Fruit fly (Drosophila melanogaster) whole organism, embryonic: ENCODE results near the gene Ppt1.

Experiments used
- ATbp ChIP-seq: fragments of 200-800 bp; sonication (Bioruptor generic); optimal IDR thresholded peaks from 2 replicates; lab custom pipeline; 2017; ENCODE audit warnings: missing biosample characterization, mild to moderate bottlenecking, missing genetic modification characterization, missing genetic modification reagents
- Blimp-1 ChIP-seq: fragments of 200-800 bp; sonication (Bioruptor generic); optimal IDR thresholded peaks from 3 replicates; lab custom pipeline; 2018; ENCODE audit warnings: missing biosample characterization, missing genetic modification characterization, mild to moderate bottlenecking, moderate library complexity, missing genetic modification reagents
- CG10267 ChIP-seq: fragments of 200-800 bp; sonication (Bioruptor generic); optimal IDR thresholded peaks from 2 replicates; lab custom pipeline; 2018; ENCODE audit warnings: missing biosample characterization, mild to moderate bottlenecking, missing genetic modification characterization, moderate library complexity
- CG11247 ChIP-seq: fragments of 200-800 bp; sonication (Bioruptor generic); IDR thresholded peaks from 2 replicates; pipeline ENCODE4 v1.3.6; 2022; ENCODE audit warnings: missing biosample characterization, missing genetic modification characterization
- CG11504 ChIP-seq: fragments of 200-800 bp; sonication (Bioruptor generic); optimal IDR thresholded peaks from 3 replicates; lab custom pipeline; 2019; ENCODE audit warnings: missing biosample characterization, mild to moderate bottlenecking, missing genetic modification characterization, moderate library complexity
- CG12071 ChIP-seq: fragments of 200-800 bp; sonication (Bioruptor generic); optimal IDR thresholded peaks from 3 replicates; lab custom pipeline; 2018; ENCODE audit warnings: missing biosample characterization, mild to moderate bottlenecking, missing genetic modification characterization
- CG12391 ChIP-seq: fragments of 200-800 bp; sonication (Bioruptor generic); optimal IDR thresholded peaks from 3 replicates; lab custom pipeline; 2018; ENCODE audit warnings: missing biosample characterization, mild to moderate bottlenecking, missing genetic modification characterization, moderate library complexity
- CG12769 ChIP-seq: fragments of 200-800 bp; sonication (Bioruptor generic); optimal IDR thresholded peaks from 2 replicates; lab custom pipeline; 2019; ENCODE audit warnings: missing biosample characterization, mild to moderate bottlenecking, missing genetic modification characterization, moderate library complexity
- CG13775 ChIP-seq: fragments of 200-800 bp; sonication (Bioruptor generic); optimal IDR thresholded peaks from 3 replicates; lab custom pipeline; 2017; ENCODE audit warnings: missing biosample characterization, mild to moderate bottlenecking, missing genetic modification characterization
- CG13894 ChIP-seq: fragments of 200-800 bp; sonication (Bioruptor generic); optimal IDR thresholded peaks from 3 replicates; lab custom pipeline; 2018; ENCODE audit warnings: missing biosample characterization, mild to moderate bottlenecking, missing genetic modification characterization, moderate library complexity
- CG15269 ChIP-seq: fragments of 200-800 bp; sonication (Bioruptor generic); optimal IDR thresholded peaks from 2 replicates; lab custom pipeline; 2018; ENCODE audit warnings: missing biosample characterization, mild to moderate bottlenecking, missing genetic modification characterization, moderate library complexity
- CG17359 ChIP-seq: fragments of 200-800 bp; sonication (Bioruptor generic); optimal IDR thresholded peaks from 3 replicates; lab custom pipeline; 2018; ENCODE audit warnings: missing biosample characterization, mild to moderate bottlenecking, missing genetic modification characterization, moderate library complexity
- CG17912 ChIP-seq: fragments of 200-800 bp; sonication (Bioruptor generic); optimal IDR thresholded peaks from 2 replicates; lab custom pipeline; 2018; ENCODE audit warnings: missing biosample characterization, mild to moderate bottlenecking, missing genetic modification characterization
- CG1832 ChIP-seq: fragments of 200-800 bp; sonication (Bioruptor generic); optimal IDR thresholded peaks from 2 replicates; lab custom pipeline; 2017; ENCODE audit warnings: missing biosample characterization, mild to moderate bottlenecking, missing genetic modification characterization, inconsistent platforms
- CG2120 ChIP-seq: fragments of 200-800 bp; sonication (Bioruptor generic); optimal IDR thresholded peaks from 3 replicates; lab custom pipeline; 2016; ENCODE audit warnings: missing biosample characterization, missing genetic modification characterization
- CG3065 ChIP-seq: fragments of 200-800 bp; sonication (Bioruptor generic); optimal IDR thresholded peaks from 2 replicates; lab custom pipeline; 2016; ENCODE audit warnings: missing biosample characterization, missing genetic modification characterization
- CG3281 ChIP-seq: fragments of 200-800 bp; sonication (Bioruptor generic); optimal IDR thresholded peaks from 3 replicates; lab custom pipeline; 2017; ENCODE audit warnings: missing biosample characterization, mild to moderate bottlenecking, missing genetic modification characterization
- CG3847 ChIP-seq: fragments of 200-800 bp; sonication (Bioruptor generic); IDR thresholded peaks from 2 replicates; pipeline ENCODE4 v1.3.6; 2022; ENCODE audit warnings: missing biosample characterization, missing genetic modification characterization
- CG4282 ChIP-seq: fragments of 200-800 bp; sonication (Bioruptor generic); optimal IDR thresholded peaks from 2 replicates; lab custom pipeline; 2016; ENCODE audit warnings: missing biosample characterization, missing genetic modification characterization
- CG4617 ChIP-seq: fragments of 200-800 bp; sonication (Bioruptor generic); optimal IDR thresholded peaks from 3 replicates; lab custom pipeline; 2016; ENCODE audit warnings: missing biosample characterization, missing genetic modification characterization, borderline replicate concordance
- CG4820 ChIP-seq: fragments of 200-800 bp; sonication (Bioruptor generic); optimal IDR thresholded peaks from 3 replicates; lab custom pipeline; 2016; ENCODE audit warnings: missing biosample characterization, missing genetic modification characterization
- CG6272 ChIP-seq: fragments of 200-800 bp; sonication (Bioruptor generic); IDR thresholded peaks from 2 replicates; pipeline ENCODE4 v1.3.6; 2022; ENCODE audit warnings: missing biosample characterization, missing genetic modification characterization
- Dad ChIP-seq: fragments of 200-800 bp; sonication (Bioruptor generic); optimal IDR thresholded peaks from 3 replicates; lab custom pipeline; 2016; ENCODE audit warnings: missing biosample characterization, missing genetic modification characterization
- Deaf1 ChIP-seq: fragments of 200-800 bp; optimal IDR thresholded peaks from 3 replicates; lab custom pipeline; 2019; ENCODE audit warnings: missing biosample characterization, mild to moderate bottlenecking, missing genetic modification characterization, moderate library complexity
- Dref ChIP-seq: fragments of 200-800 bp; sonication (Bioruptor generic); IDR thresholded peaks from 2 replicates; pipeline ENCODE4 v1.3.6; 2022; ENCODE audit warnings: missing biosample characterization, missing genetic modification characterization
- HmgZ ChIP-seq: fragments of 200-800 bp; sonication (Bioruptor generic); optimal IDR thresholded peaks from 2 replicates; lab custom pipeline; 2018; ENCODE audit warnings: missing biosample characterization, mild to moderate bottlenecking, missing genetic modification characterization
- Hr3 ChIP-seq: fragments of 200-800 bp; sonication (Bioruptor generic); optimal IDR thresholded peaks from 3 replicates; lab custom pipeline; 2016; ENCODE audit warnings: missing biosample characterization, missing genetic modification characterization
- Jarid2 ChIP-seq: fragments of 200-800 bp; sonication (Bioruptor generic); optimal IDR thresholded peaks from 3 replicates; lab custom pipeline; 2017; ENCODE audit warnings: mild to moderate bottlenecking, missing biosample characterization, missing genetic modification reagents, missing genetic modification characterization
- PHDP ChIP-seq: fragments of 200-800 bp; sonication (Bioruptor generic); optimal IDR thresholded peaks from 3 replicates; lab custom pipeline; 2018; ENCODE audit warnings: missing biosample characterization, mild to moderate bottlenecking, missing genetic modification characterization, moderate library complexity
- Pdp1 ChIP-seq, 2 experiments: fragments of 200-800 bp; sonication (Bioruptor generic); optimal IDR thresholded peaks; 3 replicates each; lab custom pipeline; 2016; ENCODE audit warnings: missing biosample characterization in 2 of 2, missing genetic modification characterization in 2 of 2, mild to moderate bottlenecking in 1 of 2, moderate library complexity in 1 of 2
- Sry-δ ChIP-seq: fragments of 200-800 bp; sonication (Bioruptor generic); optimal IDR thresholded peaks from 2 replicates; lab custom pipeline; 2016; ENCODE audit warnings: missing biosample characterization, missing genetic modification characterization
- YL-1 ChIP-seq: fragments of 200-800 bp; sonication (Bioruptor generic); optimal IDR thresholded peaks from 3 replicates; lab custom pipeline; 2017; ENCODE audit warnings: missing biosample characterization, mild to moderate bottlenecking, missing genetic modification characterization
- az2 ChIP-seq: fragments of 200-800 bp; sonication (Bioruptor generic); optimal IDR thresholded peaks from 3 replicates; lab custom pipeline; 2016; ENCODE audit warnings: missing biosample characterization, missing genetic modification characterization
- corto ChIP-seq: fragments of 200-800 bp; sonication (Bioruptor generic); optimal IDR thresholded peaks from 2 replicates; lab custom pipeline; 2016; ENCODE audit warnings: missing biosample characterization, mild to moderate bottlenecking, missing genetic modification characterization, moderate library complexity
- fd102C ChIP-seq: fragments of 200-800 bp; sonication (Bioruptor generic); optimal IDR thresholded peaks from 2 replicates; lab custom pipeline; 2018; ENCODE audit warnings: missing biosample characterization, mild to moderate bottlenecking, missing genetic modification characterization, moderate library complexity
- fru ChIP-seq: fragments of >200 bp; optimal IDR thresholded peaks from 2 replicates; lab custom pipeline; 2017
- gem ChIP-seq: fragments of 200-800 bp; sonication (Bioruptor generic); optimal IDR thresholded peaks from 2 replicates; lab custom pipeline; 2019; ENCODE audit warnings: missing biosample characterization, mild to moderate bottlenecking, missing genetic modification characterization, moderate library complexity
- ken ChIP-seq: fragments of 200-800 bp; sonication (Bioruptor generic); IDR thresholded peaks from 3 replicates; pipeline ENCODE4 v1.3.6; 2022; ENCODE audit warnings: missing biosample characterization, missing genetic modification characterization
- lilli ChIP-seq: fragments of 200-800 bp; sonication (Bioruptor generic); optimal IDR thresholded peaks from 3 replicates; lab custom pipeline; 2016; ENCODE audit warnings: missing biosample characterization, missing genetic modification characterization
- mam ChIP-seq: fragments of 200-800 bp; sonication (Bioruptor generic); optimal IDR thresholded peaks from 3 replicates; lab custom pipeline; 2016; ENCODE audit warnings: missing biosample characterization, missing genetic modification characterization
- otp ChIP-seq: fragments of 200-800 bp; sonication (Bioruptor generic); IDR thresholded peaks from 3 replicates; pipeline ENCODE4, ENCODE4 v1.3.6; 2022; ENCODE audit warnings: missing biosample characterization, missing genetic modification characterization
- sd ChIP-seq: fragments of 200-800 bp; sonication (Bioruptor generic); optimal IDR thresholded peaks from 3 replicates; lab custom pipeline; 2018; ENCODE audit warnings: missing biosample characterization, mild to moderate bottlenecking, missing genetic modification characterization, moderate library complexity
- shn ChIP-seq: fragments of 200-800 bp; sonication (Bioruptor generic); optimal IDR thresholded peaks from 3 replicates; lab custom pipeline; 2016; ENCODE audit warnings: missing biosample characterization, missing genetic modification characterization
- sima ChIP-seq: fragments of 200-800 bp; sonication (Bioruptor generic); optimal IDR thresholded peaks from 2 replicates; lab custom pipeline; 2016; ENCODE audit warnings: missing biosample characterization, missing genetic modification characterization
- slbo ChIP-seq: fragments of 200-800 bp; sonication (Bioruptor generic); IDR thresholded peaks from 2 replicates; pipeline ENCODE4 v1.3.6; 2022; ENCODE audit warnings: missing biosample characterization, missing genetic modification characterization
- sr ChIP-seq: fragments of 200-800 bp; sonication (Bioruptor generic); IDR thresholded peaks from 3 replicates; pipeline ENCODE4 v1.3.6; 2022; ENCODE audit warnings: missing biosample characterization, missing genetic modification characterization
- sug ChIP-seq: fragments of 200-800 bp; optimal IDR thresholded peaks from 2 replicates; lab custom pipeline; 2019; ENCODE audit warnings: missing biosample characterization, mild to moderate bottlenecking, missing genetic modification characterization, moderate library complexity
- usp ChIP-seq: fragments of >200 bp; optimal IDR thresholded peaks from 2 replicates; lab custom pipeline; 2017; ENCODE audit warnings: missing biosample characterization, missing genetic modification characterization
- vnd ChIP-seq: fragments of 200-800 bp; sonication (Bioruptor generic); IDR thresholded peaks from 3 replicates; pipeline ENCODE4 v1.3.6; 2022; ENCODE audit warnings: missing biosample characterization, missing genetic modification characterization; ENCODE audit not compliant: partially characterized antibody
- vvl ChIP-seq: fragments of 200-800 bp; sonication (Bioruptor generic); IDR thresholded peaks from 2 replicates; pipeline ENCODE4 v1.3.6; 2022; ENCODE audit warnings: missing biosample characterization, missing genetic modification characterization

The Ppt1 gene

DNA sequence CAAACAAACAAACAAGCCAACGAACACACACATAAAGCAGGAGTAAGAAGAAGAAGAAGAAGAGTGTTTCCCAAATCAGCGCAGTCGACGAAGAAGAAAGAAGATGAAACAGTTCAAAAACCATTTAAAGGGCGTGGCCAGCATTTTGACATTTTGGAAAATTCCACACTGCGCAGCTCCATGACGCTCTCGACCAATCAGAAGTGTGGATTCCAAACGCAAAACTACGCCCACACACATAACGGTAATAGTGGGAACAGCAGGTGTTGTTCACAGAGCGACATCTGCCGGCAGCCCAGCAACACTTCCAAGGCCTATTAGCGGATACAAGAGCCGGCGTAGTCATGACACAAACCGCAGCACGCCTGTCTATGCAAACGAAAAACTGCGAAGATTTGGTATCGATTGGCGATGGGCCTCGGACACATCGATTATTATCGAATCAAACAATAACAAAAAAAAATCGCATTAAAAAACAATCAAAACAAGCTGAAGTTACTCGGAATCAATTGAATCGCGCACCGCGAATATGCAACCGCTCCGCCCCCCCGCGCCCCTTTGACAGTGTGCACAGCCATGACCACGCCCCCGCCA, 13.3 kb downstream of the Ppt1 start, which contains the start of gene Rubicon (continued):
- TF ChIP-seq vnd (GFP tag; lab: Robert Waterston, UW) (peak; percentile 74), fru (lab: Kevin White, UChicago) (no peak), CG10267 (peak; percentile 77), Jarid2 (GFP tag; lab: Kevin White, UChicago) (peak; percentile 49), Deaf1 (tag; lab: Kevin White, UChicago) (peak; percentile 6), CG12769 (tag; lab: Kevin White, UChicago) (peak; percentile 55), CG12071 (GFP tag; lab: Kevin White, UChicago) (peak; percentile 3), sug (tag; lab: Kevin White, UChicago) (peak; percentile 57), CG4820 (GFP tag; lab: Kevin White, UChicago) (no peak), CG3847 (GFP tag; lab: Robert Waterston, UW) (peak; percentile 66), HmgZ (peak; percentile 79), Sry-δ (GFP tag; lab: Kevin White, UChicago) (peak; percentile 87), CG13775 (GFP tag; lab: Kevin White, UChicago) (peak; percentile 12), Blimp-1 (GFP tag; lab: Kevin White, UChicago) (peak; percentile 23), CG4617 (peak; percentile 49), mam (GFP tag; lab: Kevin White, UChicago) (peak; percentile 16), otp (GFP tag; lab: Robert Waterston, UW) (no peak), CG11504 (tag; lab: Kevin White, UChicago) (peak; percentile 36), ken (GFP tag; lab: Robert Waterston, UW) (peak; percentile 65; the same call in 2 of the 3 replicates), slbo (peak; percentile 52), gem (tag; lab: Kevin White, UChicago) (peak; percentile 15), sr (GFP tag; lab: Robert Waterston, UW) (peak; percentile 70; the same call in 2 of the 3 replicates), PHDP (tag; lab: Kevin White, UChicago) (peak; percentile 20), lilli (GFP tag; lab: Kevin White, UChicago) (peak; percentile 26), CG17359 (tag; lab: Kevin White, UChicago) (peak; percentile 38), shn (GFP tag; lab: Kevin White, UChicago) (no peak), sd (peak; percentile 60), CG17912 (GFP tag; lab: Kevin White, UChicago) (peak; percentile 62), corto (GFP tag; lab: Kevin White, UChicago) (no peak), Hr3 (no peak), vvl (GFP tag; lab: Robert Waterston, UW) (peak; percentile 74), ATbp (GFP tag; lab: Kevin White, UChicago) (peak; percentile 18), az2 (GFP tag; lab: Kevin White, UChicago) (peak; percentile 14), YL-1 (peak; percentile 54), CG15269 (peak; percentile 11), CG3065 (GFP tag; lab: Kevin White, UChicago) (peak; percentile 33), fd102C (GFP tag; lab: Kevin White, UChicago) (peak; percentile 11), CG2120 (GFP tag; lab: Kevin White, UChicago) (peak; percentile 29), Dad (GFP tag; lab: Kevin White, UChicago) (peak; percentile 30), CG12391 (peak; percentile 51), usp (no peak), CG1832 (no peak), Dref (peak; percentile 97), CG6272 (GFP tag; lab: Robert Waterston, UW) (0 out of 2 replicates have a peak, but pooled peaks have one; percentile 27), Pdp1 (GFP tag; optimal IDR thresholded peaks at IDR 0.05; lab: Kevin White, UChicago) (peak in 1 of 2 experiments; percentile 61), CG4282 (GFP tag; lab: Kevin White, UChicago) (peak; percentile 39), CG13894 (peak; percentile 84), sima (GFP tag; lab: Kevin White, UChicago) (no peak), CG3281 (GFP tag; lab: Kevin White, UChicago) (no peak), CG11247 (GFP tag; lab: Robert Waterston, UW) (0 out of 2 replicates have a peak, but pooled peaks have one; percentile 18)
